Worm (Caenorhabditis elegans) whole organism, mixed stage, embryonic: Measurements from ENCODE around the gene F41F3.8.

Experiments used
- bed-3 ChIP-seq: fragments of 200-800 bp; sonication (Bioruptor generic); optimal IDR thresholded peaks from 3 replicates; lab custom pipeline; 2018; ENCODE audit warnings: mild to moderate bottlenecking, missing genetic modification characterization, moderate library complexity, missing compliant biosample characterization
- ces-1 ChIP-seq: fragments of 150-350 bp; optimal IDR thresholded peaks from 2 replicates; lab custom pipeline; 2014; ENCODE audit warnings: missing biosample characterization, missing genetic modification reagents, missing genetic modification characterization
- elt-1 ChIP-seq: sonication (generic microtip); optimal IDR thresholded peaks from 2 replicates; lab custom pipeline; 2017; ENCODE audit warnings: missing genetic modification characterization, mild to moderate bottlenecking, missing compliant biosample characterization, antibody characterized with exemption, moderate library complexity, borderline replicate concordance; ENCODE audit not compliant: insufficient read depth
- elt-3 ChIP-seq: fragments of 150-350 bp; optimal IDR thresholded peaks from 2 replicates; lab custom pipeline; 2014; ENCODE audit warnings: missing biosample characterization, missing genetic modification characterization
- hlh-1 ChIP-seq: fragments of 150-350 bp; optimal IDR thresholded peaks from 2 replicates; lab custom pipeline; 2014; ENCODE audit warnings: missing biosample characterization, missing genetic modification reagents, missing genetic modification characterization
- lsy-2 ChIP-seq: fragments of 150-350 bp; optimal IDR thresholded peaks from 2 replicates; lab custom pipeline; 2014; ENCODE audit warnings: missing biosample characterization, missing genetic modification characterization
- nhr-12 ChIP-seq: fragments of 150-350 bp; optimal IDR thresholded peaks from 2 replicates; lab custom pipeline; 2014; ENCODE audit warnings: missing biosample characterization, missing genetic modification characterization
- nhr-2 ChIP-seq: fragments of 150-350 bp; optimal IDR thresholded peaks from 2 replicates; lab custom pipeline; 2014; ENCODE audit warnings: missing biosample characterization, missing genetic modification characterization
- nhr-237 ChIP-seq: fragments of 150-350 bp; optimal IDR thresholded peaks from 2 replicates; lab custom pipeline; 2014; ENCODE audit warnings: missing biosample characterization, missing genetic modification characterization
- snpc-4 ChIP-seq: fragments of 150-350 bp; optimal IDR thresholded peaks from 2 replicates; lab custom pipeline; 2014; ENCODE audit warnings: missing biosample characterization, missing genetic modification characterization
- tbx-8 ChIP-seq: fragments of 200-800 bp; sonication (Bioruptor generic); optimal IDR thresholded peaks from 2 replicates; lab custom pipeline; 2018; ENCODE audit warnings: mild to moderate bottlenecking, missing genetic modification characterization, moderate library complexity, missing compliant biosample characterization
- unc-39 ChIP-seq: fragments of 150-350 bp; optimal IDR thresholded peaks from 2 replicates; lab custom pipeline; 2014; ENCODE audit warnings: missing biosample characterization, missing genetic modification characterization
- unc-62 ChIP-seq: fragments of 150-350 bp; optimal IDR thresholded peaks from 2 replicates; lab custom pipeline; 2014; ENCODE audit warnings: missing biosample characterization, missing genetic modification reagents, missing genetic modification characterization
- ztf-11 ChIP-seq: fragments of 150-350 bp; optimal IDR thresholded peaks from 2 replicates; lab custom pipeline; 2014; ENCODE audit warnings: missing biosample characterization, missing genetic modification characterization

- TF ChIP-seq hlh-1 (no peak), snpc-4 (no peak), elt-3 (tag; lab: Kevin White, UChicago) (no peak), lsy-2 (tag; lab: Kevin White, UChicago) (no peak), unc-39 (tag; lab: Kevin White, UChicago) (no peak), unc-62 (GFP tag; lab: Kevin White, UChicago) (no peak), nhr-2 (no peak), tbx-8 (no peak), ztf-11 (tag; lab: Kevin White, UChicago) (no peak), bed-3 (GFP tag; lab: Kevin White, UChicago) (no peak), ces-1 (GFP tag; lab: Kevin White, UChicago) (no peak), nhr-237 (no peak), elt-1 (tag; lab: Kevin White, UChicago) (no peak), nhr-12 (no peak)
Measured at ce11 chrV:4637153-4637552, 11.5 kb upstream of the F41F3.8 start.
